Worm (Caenorhabditis elegans): ENCODE data around the gene lin-56.

DNA sequence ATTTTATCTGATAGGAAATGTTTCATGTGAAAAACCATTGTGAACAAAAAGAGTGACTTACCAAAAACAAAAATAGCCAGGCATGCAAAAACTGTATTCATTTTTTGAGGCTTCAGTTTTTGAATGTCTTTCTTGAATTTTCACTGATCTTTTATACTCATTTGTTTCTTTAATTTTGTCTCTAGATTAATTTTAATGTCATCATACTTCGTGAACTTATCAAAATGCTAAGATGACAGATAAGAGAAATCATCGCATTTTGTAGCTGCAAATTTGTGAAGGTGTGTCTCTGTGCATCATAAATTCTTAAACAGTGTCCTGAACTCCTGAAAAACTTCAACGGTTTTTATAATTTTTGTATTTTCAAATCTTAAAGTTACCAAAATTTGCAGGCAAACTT lies 26.2 kb downstream of the lin-56 start, which contains the start of gene clec-58:
- no peak for TF ChIP-seq flt-1 (GFP tag; IDR thresholded peaks at IDR 0.05)
- TF ChIP-seq klf-2 (GFP tag; conservative IDR thresholded peaks at IDR 0.05): no peak
- no peak for TF ChIP-seq cog-1 (tag; optimal IDR thresholded peaks at IDR 0.05)
- no peak for TF ChIP-seq ztf-29 (GFP tag; IDR thresholded peaks at IDR 0.05)

Measured in whole organism, midembryonic.